Worm (Caenorhabditis elegans) whole organism, late embryonic: ENCODE results near the gene ZK666.12.

Experiments used
- Y22D7AL.16 ChIP-seq: sonication (generic microtip); optimal IDR thresholded peaks from 2 replicates; lab custom pipeline; 2016; ENCODE audit warnings: missing genetic modification characterization, missing compliant biosample characterization
- ceh-14 ChIP-seq: sonication (generic microtip); optimal IDR thresholded peaks from 2 replicates; lab custom pipeline; 2016; ENCODE audit warnings: missing genotype, missing genetic modification characterization, missing compliant biosample characterization
- ceh-18 ChIP-seq: sonication (generic microtip); optimal IDR thresholded peaks from 2 replicates; lab custom pipeline; 2016; ENCODE audit warnings: missing genetic modification characterization, missing compliant biosample characterization
- ceh-31 ChIP-seq: sonication (generic microtip); optimal IDR thresholded peaks from 2 replicates; lab custom pipeline; 2016; ENCODE audit warnings: missing genetic modification characterization, missing compliant biosample characterization
- che-1 ChIP-seq: sonication (generic microtip); optimal IDR thresholded peaks from 2 replicates; lab custom pipeline; 2016; ENCODE audit warnings: mild to moderate bottlenecking, missing genetic modification characterization, missing compliant biosample characterization
- dmd-4 ChIP-seq: sonication (generic microtip); optimal IDR thresholded peaks from 2 replicates; lab custom pipeline; 2016; ENCODE audit warnings: borderline replicate concordance, missing genetic modification characterization, missing compliant biosample characterization
- fkh-10 ChIP-seq: fragments of 150-350 bp; optimal IDR thresholded peaks from 2 replicates; lab custom pipeline; 2014; ENCODE audit warnings: missing biosample characterization, missing genetic modification reagents, missing genetic modification characterization
- hlh-30 ChIP-seq: sonication (generic microtip); optimal IDR thresholded peaks from 2 replicates; lab custom pipeline; 2017; ENCODE audit warnings: antibody characterized with exemption, missing genetic modification characterization, missing compliant biosample characterization; ENCODE audit not compliant: insufficient read depth
- madf-2 ChIP-seq: sonication (generic microtip); optimal IDR thresholded peaks from 2 replicates; lab custom pipeline; 2017; ENCODE audit warnings: missing genetic modification characterization, missing compliant biosample characterization
- nhr-11 ChIP-seq: fragments of 150-350 bp; optimal IDR thresholded peaks from 2 replicates; lab custom pipeline; 2014; ENCODE audit warnings: missing biosample characterization, missing genetic modification characterization
- pha-4 ChIP-seq: fragments of 150-350 bp; optimal IDR thresholded peaks from 2 replicates; lab custom pipeline; 2018; ENCODE audit warnings: missing biosample characterization, missing genetic modification reagents, missing genetic modification characterization
- pqm-1 ChIP-seq: sonication (generic microtip); optimal IDR thresholded peaks from 2 replicates; lab custom pipeline; 2016; ENCODE audit warnings: missing genetic modification characterization, missing compliant biosample characterization

- TF ChIP-seq fkh-10 (GFP tag; lab: Kevin White, UChicago): no peak
- TF ChIP-seq ceh-14: no peak
- no peak for TF ChIP-seq dmd-4 (tag; lab: Kevin White, UChicago)
- TF ChIP-seq pha-4: no peak
- no peak for TF ChIP-seq Y22D7AL.16 (tag; lab: Kevin White, UChicago)
- no peak for TF ChIP-seq madf-2
- TF ChIP-seq ceh-31 (tag; lab: Kevin White, UChicago): no peak
- TF ChIP-seq nhr-11 (tag; lab: Kevin White, UChicago): no peak
- no peak for TF ChIP-seq ceh-18 (tag; lab: Kevin White, UChicago)
- no peak for TF ChIP-seq pqm-1 (tag; lab: Kevin White, UChicago)
- no peak for TF ChIP-seq hlh-30
- no peak for TF ChIP-seq che-1 (tag; lab: Kevin White, UChicago)
These were observed 39.0 kb upstream of the ZK666.12 start, which contains the start of gene ZK673.11 for ce11 chrII:10456979-10457378.
